Fruit fly (Drosophila melanogaster): ENCODE results near the gene CG14958.

DNA sequence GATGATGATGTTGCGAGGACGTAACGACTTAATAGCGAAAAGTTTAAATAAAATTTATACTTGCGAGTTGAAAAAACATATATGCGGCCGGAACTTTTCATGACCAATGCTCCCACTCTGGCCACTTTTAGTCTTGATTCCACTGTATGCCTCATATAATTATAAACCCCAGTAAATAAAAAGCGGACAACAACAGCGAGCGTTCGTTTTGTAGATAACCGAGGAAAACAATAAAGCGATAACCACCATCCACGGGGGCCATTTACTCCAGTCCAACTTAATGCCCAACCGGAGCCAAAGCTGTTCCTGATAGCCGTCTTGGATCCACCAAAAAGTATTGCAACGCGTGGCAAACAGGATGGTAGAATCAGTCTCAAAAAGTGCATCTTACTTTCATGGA is 46.5 kb downstream of the CG14958 start:
- TF ChIP-seq CTCF (optimal IDR thresholded peaks at IDR 0.05) (no peak), CG8478 (optimal IDR thresholded peaks at IDR 0.05) (no peak)
